Fruit fly (Drosophila melanogaster): ENCODE results near the gene Ns1.
A peak's percentile ranks its signal among the peaks of the same experiment; 100 is the strongest.

The Ns1 gene

DNA sequence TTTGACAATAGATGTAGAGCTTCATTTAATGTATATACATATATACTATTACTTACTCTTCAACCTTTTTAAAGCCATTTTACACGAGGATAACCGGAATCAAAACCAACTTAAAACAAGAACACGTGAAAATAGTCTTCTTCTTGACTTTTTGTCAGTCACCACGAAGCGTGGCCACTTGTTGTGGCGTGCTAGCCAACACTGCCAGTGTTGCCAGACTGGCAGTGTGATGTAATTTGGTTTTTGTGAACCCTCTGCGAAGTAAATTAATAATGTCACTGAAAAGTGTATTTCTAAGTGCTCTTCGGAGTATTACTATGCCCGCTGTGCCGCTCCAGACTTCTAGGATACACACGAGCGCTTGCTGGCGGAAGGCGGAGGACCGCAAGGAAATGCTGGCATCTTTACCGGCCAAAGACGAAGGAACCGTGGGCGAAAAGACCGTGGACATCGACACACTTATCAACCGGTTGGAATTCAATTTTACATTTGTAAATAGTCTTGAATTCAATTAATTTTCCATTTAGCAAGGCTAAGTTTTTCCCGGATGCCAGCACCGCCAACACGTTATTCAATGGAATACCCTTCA lies at the start of gene Ns1, which contains the start of gene mRpS11:
Gene Ns1, minus strand, starts transcription at position 150 of the 589 bp plus-strand sequence.
Gene mRpS11, plus strand, starts transcription at position 207 of the 589 bp plus-strand sequence.
- TF ChIP-seq CG8478 (optimal IDR thresholded peaks at IDR 0.05) = no peak
- peak; percentile 14 to 34 for TF ChIP-seq CTCF (optimal IDR thresholded peaks at IDR 0.05)

DNA sequence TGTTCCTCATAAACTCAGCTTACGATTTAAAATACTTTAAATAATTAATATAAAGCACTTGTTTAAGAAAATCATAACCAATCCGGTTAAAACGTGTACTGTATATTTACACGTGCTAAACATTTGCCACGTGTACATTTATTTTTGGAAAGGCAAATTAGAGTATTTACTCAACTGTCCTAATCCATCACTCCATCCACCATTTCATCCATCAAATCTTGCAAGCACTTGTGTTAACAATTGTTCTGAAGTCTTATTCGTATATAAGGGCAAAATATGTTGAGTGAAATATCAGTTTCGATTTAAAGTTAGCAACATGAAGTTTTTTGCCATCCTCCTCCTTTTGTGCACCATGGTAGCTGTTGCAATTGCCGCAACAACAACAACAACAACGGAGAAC lies 48.8 kb upstream of the Ns1 start, which contains the start of gene CG42779:
Gene CG42779, plus strand, starts transcription at position 301 of the 400 bp plus-strand sequence.
- TF ChIP-seq CTCF (optimal IDR thresholded peaks at IDR 0.05) (no peak), CG8478 (optimal IDR thresholded peaks at IDR 0.05) (no peak)

DNA sequence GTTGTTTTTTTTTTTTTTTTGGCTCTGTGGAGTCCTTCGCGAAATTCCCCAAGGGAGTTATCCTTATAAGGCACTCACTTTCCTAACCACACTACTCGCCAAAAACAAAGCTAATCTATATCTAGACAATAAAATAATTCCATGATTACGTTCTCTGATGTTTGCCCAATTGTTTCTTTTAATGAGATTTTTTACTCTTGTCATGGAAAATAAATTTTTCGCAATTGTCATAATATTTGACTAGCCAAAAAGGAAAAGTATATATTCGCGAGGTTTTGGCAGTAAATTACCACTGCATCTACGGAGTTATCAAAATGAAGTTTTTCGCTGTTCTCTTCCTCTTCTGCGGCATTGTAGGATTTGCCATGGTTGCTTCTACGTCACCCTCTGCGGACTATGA lies 47.7 kb upstream of the Ns1 start, which contains the start of gene CG34278:
Gene CG34278, plus strand, starts transcription at position 301 of the 400 bp plus-strand sequence.
- no peak for TF ChIP-seq CG8478 (optimal IDR thresholded peaks at IDR 0.05)
- TF ChIP-seq CTCF (optimal IDR thresholded peaks at IDR 0.05) = no peak

DNA sequence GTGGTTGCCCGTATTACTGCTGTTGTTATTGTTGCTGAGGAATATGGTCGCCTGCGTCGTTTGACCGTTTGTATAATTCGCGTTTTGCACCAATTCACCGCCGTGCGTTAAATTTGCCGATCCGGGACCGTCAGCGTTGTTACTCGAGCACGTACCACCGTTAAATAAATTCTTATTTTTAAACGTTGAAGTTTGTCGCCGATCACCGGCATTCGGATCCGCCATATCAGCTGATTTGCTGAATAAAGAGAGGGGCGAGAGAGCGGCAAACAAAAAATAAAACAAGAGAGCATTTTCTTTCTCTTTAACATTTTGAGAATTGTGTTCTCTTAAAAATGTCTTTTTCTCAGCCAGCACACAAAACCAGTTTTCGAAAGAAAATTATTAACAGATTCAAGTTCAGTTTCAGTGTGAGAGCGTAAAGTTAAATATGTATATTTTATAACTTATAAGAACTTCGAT lies 46.5 kb upstream of the Ns1 start:
- TF ChIP-seq CTCF (optimal IDR thresholded peaks at IDR 0.05) (no peak), CG8478 (optimal IDR thresholded peaks at IDR 0.05) (no peak)

DNA sequence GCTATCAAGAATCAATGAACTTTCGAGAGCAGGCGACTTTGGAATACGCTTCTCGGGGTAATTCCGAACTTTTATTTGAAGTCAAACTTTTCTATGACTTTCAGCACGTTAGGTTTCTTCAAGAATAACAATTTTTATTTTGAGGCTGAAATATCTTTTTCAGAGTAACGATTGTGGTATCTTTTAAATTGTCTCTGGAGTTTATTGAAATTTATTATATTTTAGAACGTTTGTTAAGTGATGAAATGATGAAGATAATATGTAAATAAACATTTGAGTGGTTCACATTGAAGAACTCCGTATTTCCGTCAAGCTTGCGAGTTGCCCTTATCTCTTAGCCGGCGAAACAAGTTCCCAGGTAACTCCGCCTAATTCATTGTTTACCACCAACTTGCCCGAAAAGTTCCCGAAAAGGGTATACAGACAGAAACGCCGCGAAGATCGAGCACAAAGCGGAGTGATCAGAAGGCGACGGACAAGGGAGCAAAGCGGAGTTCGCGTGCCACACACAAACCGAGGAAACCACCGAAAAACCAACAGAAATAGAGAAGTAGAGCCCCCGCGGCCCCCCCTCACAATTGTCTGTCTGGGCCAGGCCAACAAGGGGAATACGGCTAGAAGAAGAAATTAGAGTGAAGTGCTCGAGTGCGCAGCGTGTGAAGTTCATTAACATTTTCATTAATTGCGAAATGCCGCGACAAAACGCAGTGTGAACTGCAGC lies 45.3 kb upstream of the Ns1 start:
- TF ChIP-seq CTCF (optimal IDR thresholded peaks at IDR 0.05) (no peak), CG8478 (optimal IDR thresholded peaks at IDR 0.05) (no peak)

DNA sequence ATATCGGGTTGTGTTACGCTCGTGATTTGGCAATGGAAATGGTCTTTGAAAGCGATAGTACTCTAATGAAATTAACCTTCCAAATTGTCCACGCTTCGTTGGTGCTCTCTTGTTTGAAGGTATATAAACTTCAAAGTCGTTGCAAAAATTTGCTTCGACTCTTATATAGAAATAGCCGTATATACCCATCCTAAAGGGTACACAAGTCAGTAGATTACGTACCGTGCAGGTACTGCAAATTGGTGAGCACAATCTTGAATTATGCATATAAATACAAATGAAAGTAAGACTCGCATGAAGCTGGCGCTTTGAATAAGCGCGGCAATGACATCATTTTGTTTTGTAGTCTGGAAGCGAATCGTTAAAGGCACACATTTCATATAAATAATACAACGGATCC lies 43.8 kb upstream of the Ns1 start:
- no peak for TF ChIP-seq CG8478 (optimal IDR thresholded peaks at IDR 0.05)
- TF ChIP-seq CTCF (optimal IDR thresholded peaks at IDR 0.05) = no peak

DNA sequence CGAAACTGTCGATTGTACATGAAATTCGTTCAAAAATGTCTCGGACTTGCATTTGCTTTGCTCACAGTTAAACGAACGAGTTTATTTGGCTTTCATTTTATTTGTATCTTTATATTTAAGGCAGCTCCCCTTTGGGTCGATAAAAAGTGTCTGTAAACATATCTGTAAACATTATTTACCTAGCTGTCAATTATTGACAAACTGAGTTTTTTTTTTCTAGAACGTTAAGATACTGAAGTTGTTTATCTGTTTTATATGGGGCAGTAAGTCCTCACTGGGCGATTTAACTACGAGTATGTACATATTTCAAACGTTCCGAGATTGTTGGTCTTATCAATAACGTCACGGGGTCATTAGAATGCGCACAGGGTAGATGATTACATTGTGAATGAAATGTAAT lies 43.2 kb upstream of the Ns1 start:
- TF ChIP-seq CG8478 (optimal IDR thresholded peaks at IDR 0.05) (no peak), CTCF (optimal IDR thresholded peaks at IDR 0.05) (no peak)

DNA sequence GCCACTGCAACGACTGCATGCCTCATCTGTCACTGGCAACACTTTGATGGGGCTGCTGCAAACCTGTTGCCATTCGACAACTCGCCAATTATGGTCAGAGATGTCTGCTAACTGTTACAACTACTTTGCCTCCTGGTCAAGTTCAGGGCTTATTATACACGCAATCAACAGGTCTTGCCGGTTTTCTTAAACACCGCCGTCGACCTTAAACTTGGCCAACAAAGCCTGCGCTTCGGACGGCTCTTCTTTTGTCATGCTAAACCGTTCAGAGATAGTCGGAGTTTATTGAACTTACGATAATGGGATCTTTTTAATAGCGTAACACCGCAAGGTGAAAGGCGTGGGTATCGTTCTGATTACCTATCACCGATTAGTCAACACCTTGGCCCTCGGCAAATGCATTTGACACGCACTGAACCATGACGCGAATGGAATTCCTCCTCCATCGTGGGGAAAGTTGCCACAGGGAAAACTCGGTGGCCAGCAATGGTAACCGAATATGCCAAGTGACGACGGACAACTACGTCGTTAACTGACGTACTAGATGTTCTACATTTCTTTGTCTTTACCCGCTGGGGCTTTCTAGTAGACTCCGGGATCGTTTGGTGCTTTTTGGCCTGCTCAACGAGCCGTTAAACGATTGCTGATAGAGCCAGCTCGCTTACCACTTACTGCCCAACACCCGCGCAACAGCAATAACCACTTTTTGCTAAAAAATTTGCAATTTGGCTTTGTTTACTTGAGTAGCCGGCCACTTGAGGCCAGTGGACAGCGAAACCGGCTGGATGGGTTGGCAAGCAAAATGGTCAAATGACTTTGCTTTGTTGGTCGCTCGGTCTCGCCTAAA lies 38.6 kb upstream of the Ns1 start:
- no peak for TF ChIP-seq CG8478 (optimal IDR thresholded peaks at IDR 0.05)
- no peak for TF ChIP-seq CTCF (optimal IDR thresholded peaks at IDR 0.05)

DNA sequence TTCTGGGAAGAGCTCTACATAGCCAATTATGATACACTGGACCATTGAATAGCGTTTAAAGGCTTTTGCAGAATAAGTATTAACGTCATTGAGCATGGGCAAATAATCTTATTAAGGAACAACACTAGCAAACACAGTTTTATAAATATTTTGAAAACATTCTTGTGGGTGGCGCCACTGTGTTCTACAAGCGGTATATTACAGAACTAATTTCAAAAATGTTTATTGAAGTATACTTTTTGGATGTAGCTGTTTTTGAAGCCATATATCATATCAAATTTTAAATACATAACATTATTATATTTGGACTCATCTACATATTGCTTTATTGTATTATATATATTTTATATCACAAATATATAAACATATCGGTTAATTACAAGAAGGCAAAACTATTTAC lies 36.4 kb upstream of the Ns1 start:
- TF ChIP-seq CG8478 (optimal IDR thresholded peaks at IDR 0.05) = no peak
- TF ChIP-seq CTCF (optimal IDR thresholded peaks at IDR 0.05) = peak; percentile 63 to 86

DNA sequence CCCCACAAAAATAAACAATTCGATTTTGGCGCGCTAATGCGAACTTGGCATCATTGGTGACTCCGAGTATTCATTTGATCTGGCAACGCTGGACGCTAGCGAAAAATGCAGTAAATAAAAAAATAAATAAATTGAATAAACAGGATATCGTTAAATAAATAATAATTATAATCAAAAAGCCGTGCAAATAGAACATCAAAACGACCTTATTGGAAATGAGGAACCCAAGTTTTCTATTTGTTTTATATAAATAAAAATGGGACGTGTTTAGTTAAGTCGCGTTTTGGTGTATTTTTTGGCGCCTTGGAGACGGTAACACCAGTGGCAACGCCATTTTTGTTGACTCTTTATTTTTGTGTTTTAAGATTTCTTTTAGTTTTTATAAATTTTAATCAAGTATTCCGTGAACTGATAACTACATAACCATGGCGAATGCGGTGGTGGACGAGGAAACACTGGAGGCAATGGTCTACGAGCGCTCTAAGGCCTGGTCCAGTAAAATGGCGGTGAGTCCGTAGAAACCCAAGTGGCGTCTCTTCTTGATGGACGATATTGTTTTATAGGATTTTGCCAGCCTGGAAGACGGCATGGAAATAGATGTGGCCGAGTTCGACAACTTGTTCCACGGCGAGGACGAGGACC lies 15.6 kb upstream of the Ns1 start, which contains the start of gene cal1:
Gene cal1, plus strand, starts transcription at position 304 of the 642 bp plus-strand sequence.
- TF ChIP-seq CG8478 (optimal IDR thresholded peaks at IDR 0.05) = no peak
- TF ChIP-seq CTCF (optimal IDR thresholded peaks at IDR 0.05) = no peak

DNA sequence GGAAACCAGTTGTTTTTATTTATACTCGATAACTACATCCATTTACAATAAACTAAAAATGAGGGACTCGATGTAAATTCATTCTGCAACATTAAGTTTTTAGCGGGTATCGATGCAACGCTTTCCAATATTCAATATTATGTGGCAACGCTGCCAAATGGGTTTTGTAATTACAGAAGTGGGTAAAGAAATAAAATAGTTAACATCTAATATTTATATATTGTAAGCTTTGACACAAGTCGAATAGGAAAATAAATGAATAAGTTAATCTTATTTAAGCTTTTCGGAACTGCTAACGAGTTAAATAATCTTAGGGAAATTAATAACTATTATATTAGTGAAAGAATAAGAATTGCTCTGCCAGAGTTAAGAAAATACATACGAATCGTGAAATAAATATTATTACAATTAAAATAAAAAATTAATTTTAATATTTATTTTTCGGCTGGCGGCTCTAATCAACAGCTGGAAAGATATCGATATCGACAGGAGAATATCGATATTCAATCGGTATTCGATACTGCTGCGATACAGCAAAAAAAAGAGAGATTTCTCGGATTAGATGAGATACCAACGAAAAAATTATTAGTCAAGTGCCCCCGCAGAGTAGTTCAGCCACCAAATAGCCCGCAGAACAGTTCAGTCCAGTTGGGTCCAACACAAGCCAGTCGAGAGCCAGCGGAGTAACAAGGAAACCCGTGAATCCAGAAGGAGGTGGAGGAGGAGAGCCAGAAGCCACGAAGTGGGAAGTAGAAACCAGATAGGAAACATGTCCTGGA lies 12.7 kb upstream of the Ns1 start, which contains the start of gene GckIII:
Gene GckIII, plus strand, starts transcription at position 485 of the 779 bp plus-strand sequence.
- TF ChIP-seq CG8478 (optimal IDR thresholded peaks at IDR 0.05) (no peak), CTCF (optimal IDR thresholded peaks at IDR 0.05) (no peak)

DNA sequence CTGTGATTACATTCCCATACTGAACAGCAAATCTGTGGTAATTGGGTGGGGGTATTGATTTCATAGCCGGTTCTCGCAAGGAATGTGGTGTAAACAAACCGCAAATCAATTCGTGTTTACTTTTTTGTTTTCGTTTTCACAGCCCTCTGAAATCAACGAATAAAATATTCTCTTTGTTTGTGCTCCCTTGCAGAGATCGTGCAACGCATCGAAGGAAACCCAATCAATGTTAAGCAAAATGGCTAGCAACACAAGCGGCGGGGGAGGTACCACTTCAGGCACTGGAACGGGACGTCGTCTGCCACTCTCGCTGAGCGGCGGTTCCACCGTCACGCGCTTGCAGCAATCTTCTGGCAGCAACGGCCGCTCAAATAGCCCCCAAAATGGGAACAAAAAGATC lies 10.0 kb upstream of the Ns1 start:
- TF ChIP-seq CG8478 (optimal IDR thresholded peaks at IDR 0.05) (no peak), CTCF (optimal IDR thresholded peaks at IDR 0.05) (no peak)

DNA sequence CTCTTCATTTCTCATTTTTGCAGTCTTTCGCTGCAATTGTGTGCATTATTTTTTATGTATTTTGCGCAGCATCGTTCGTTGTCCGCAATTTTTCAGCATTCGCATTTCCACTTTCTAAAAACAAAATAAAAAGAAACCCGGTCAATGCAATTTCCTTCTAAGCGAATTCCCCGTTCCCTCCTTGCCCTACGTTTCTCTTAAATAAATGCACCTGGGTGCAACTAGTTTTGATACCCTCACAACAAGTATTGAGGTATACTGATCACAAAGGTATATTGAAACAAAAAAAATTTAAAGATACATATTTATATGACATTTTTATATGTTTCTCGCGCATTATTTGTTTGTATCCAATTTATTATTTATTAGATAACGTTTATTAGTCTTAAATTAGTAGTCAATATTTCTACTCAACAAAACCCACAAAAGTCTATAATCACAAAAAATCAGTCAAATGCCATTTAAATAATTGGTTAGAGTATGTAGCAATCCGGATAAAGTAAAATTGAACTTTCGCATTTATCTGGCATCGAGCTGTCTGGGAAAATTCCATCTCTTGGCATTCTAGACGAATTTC lies 9.0 kb upstream of the Ns1 start:
- no peak for TF ChIP-seq CG8478 (optimal IDR thresholded peaks at IDR 0.05)
- TF ChIP-seq CTCF (optimal IDR thresholded peaks at IDR 0.05) = no peak

All from S2 (cell line).